Fruit fly (Drosophila melanogaster): Measurements from ENCODE around the gene CG14606.

Gene CG14606

DNA sequence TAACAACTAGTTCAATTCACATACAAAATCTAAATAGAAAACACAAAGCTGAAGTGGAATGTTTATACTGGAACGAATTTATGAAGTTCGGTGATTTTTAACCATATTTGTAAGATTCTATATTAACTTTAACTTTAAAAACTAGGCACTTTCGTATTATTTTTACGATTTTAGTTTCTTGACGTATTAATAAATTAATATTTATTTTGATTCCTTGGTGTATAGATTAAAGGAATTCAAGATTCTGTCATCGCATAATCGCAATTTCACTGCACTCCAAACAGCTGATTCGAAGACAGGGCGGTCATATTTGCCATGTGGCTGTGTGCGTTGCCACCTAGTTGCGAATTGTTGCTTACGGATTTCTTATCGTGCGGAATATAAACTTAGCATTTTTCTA, 32.6 kb upstream of the CG14606 start, which contains the start of the genes CG1227 and Dtwd2 (continued):
- TF ChIP-seq CG8944 (GFP tag; optimal IDR thresholded peaks at IDR 0.05) (no peak), CG15011 (GFP tag; optimal IDR thresholded peaks at IDR 0.05) (no peak), gsb (GFP tag; IDR thresholded peaks at IDR 0.05) (peak; percentile 81), fu2 (GFP tag; optimal IDR thresholded peaks at IDR 0.05) (peak; percentile 6), ac (GFP tag; optimal IDR thresholded peaks at IDR 0.05) (peak; percentile 44), Fer3 (tag; optimal IDR thresholded peaks at IDR 0.05) (peak; percentile 96), ftz-f1 (GFP tag; optimal IDR thresholded peaks at IDR 0.05) (peak; percentile 27), Rx (GFP tag; IDR thresholded peaks at IDR 0.05) (peak; percentile 47; the same call in 1 of the 2 replicates), hbn (GFP tag; IDR thresholded peaks at IDR 0.05; ENCODE audit: partially characterized antibody) (no peak), Camta (GFP tag; optimal IDR thresholded peaks at IDR 0.05) (peak; percentile 65), Fer2 (tag; optimal IDR thresholded peaks at IDR 0.05) (peak; percentile 91), dpn (GFP tag; optimal IDR thresholded peaks at IDR 0.05) (peak; percentile 62 to 83), row (GFP tag; IDR thresholded peaks at IDR 0.05) (peak; percentile 96), CG10543 (GFP tag; optimal IDR thresholded peaks at IDR 0.05) (no peak), zfh1 (GFP tag; IDR thresholded peaks at IDR 0.05) (peak; percentile 90), CG2678 (tag; optimal IDR thresholded peaks at IDR 0.05) (peak; percentile 97), tap (tag; optimal IDR thresholded peaks at IDR 0.05) (peak; percentile 94), mirr (GFP tag; optimal IDR thresholded peaks at IDR 0.05) (no peak), CG13123 (GFP tag; optimal IDR thresholded peaks at IDR 0.05) (peak; percentile 59), hkb (optimal IDR thresholded peaks at IDR 0.05) (no peak), hkb (GFP tag; IDR thresholded peaks at IDR 0.05) (peak; percentile 91), cg (GFP tag; optimal IDR thresholded peaks at IDR 0.05) (no peak), Sin3A (optimal IDR thresholded peaks at IDR 0.05) (no peak), mld (GFP tag; IDR thresholded peaks at IDR 0.05; ENCODE audit: partially characterized antibody) (no peak), CG1529 (GFP tag; optimal IDR thresholded peaks at IDR 0.05) (peak; percentile 81), CG2199 (GFP tag; IDR thresholded peaks at IDR 0.05) (no peak; the same call in 2 of the 3 replicates), CG17829 (tag; optimal IDR thresholded peaks at IDR 0.05) (peak; percentile 96), emc (GFP tag; optimal IDR thresholded peaks at IDR 0.05) (no peak), Ssrp (tag; optimal IDR thresholded peaks at IDR 0.05) (peak; percentile 92), hth (optimal IDR thresholded peaks at IDR 0.05) (no peak), CG7745 (tag; optimal IDR thresholded peaks at IDR 0.05) (no peak), CG9727 (GFP tag; optimal IDR thresholded peaks at IDR 0.05) (peak; percentile 90), dimm (GFP tag; IDR thresholded peaks at IDR 0.05) (peak; percentile 70), CG11247 (GFP tag; IDR thresholded peaks at IDR 0.05) (peak; percentile 89), ase (GFP tag; IDR thresholded peaks at IDR 0.05) (peak; percentile 86), danr (GFP tag; IDR thresholded peaks at IDR 0.05) (peak; percentile 56; the same call in 1 of the 2 replicates), ems (GFP tag; optimal IDR thresholded peaks at IDR 0.05) (peak; percentile 72), pho (GFP tag; optimal IDR thresholded peaks at IDR 0.05) (peak; percentile 71), hb (GFP tag; IDR thresholded peaks at IDR 0.05; ENCODE audit: partially characterized antibody) (no peak), pan (optimal IDR thresholded peaks at IDR 0.05) (no peak), pan (GFP tag; optimal IDR thresholded peaks at IDR 0.05 in 1 of 2, IDR thresholded peaks at IDR 0.05 in 1 of 2) (peak in 1 of 2 experiments; percentile 93), CG17328 (GFP tag; IDR thresholded peaks at IDR 0.05) (peak; percentile 92), CG12236 (GFP tag; optimal IDR thresholded peaks at IDR 0.05) (peak; percentile 42), Neu2 (GFP tag; optimal IDR thresholded peaks at IDR 0.05; ENCODE audit: borderline replicate concordance) (no peak), CG14710 (tag; optimal IDR thresholded peaks at IDR 0.05) (peak; percentile 88), MBD-R2 (GFP tag; IDR thresholded peaks at IDR 0.05) (peak; percentile 98), bowl (GFP tag; IDR thresholded peaks at IDR 0.05) (peak; percentile 69; the same call in 1 of the 2 replicates), CrebB (tag; optimal IDR thresholded peaks at IDR 0.05) (peak; percentile 93), luna (GFP tag; optimal IDR thresholded peaks at IDR 0.05) (no peak), trem (tag; optimal IDR thresholded peaks at IDR 0.05) (peak; percentile 90), YL-1 (GFP tag; optimal IDR thresholded peaks at IDR 0.05) (peak; percentile 86), Hey (tag; optimal IDR thresholded peaks at IDR 0.05) (peak; percentile 56), ranshi (GFP tag; IDR thresholded peaks at IDR 0.05) (peak; percentile 87)
